Worm (Caenorhabditis elegans) whole organism, L3 larva: Measurements from ENCODE around the gene F23H11.7.

Experiments
- ZK546.5 ChIP-seq: sonication (generic microtip); optimal IDR thresholded peaks from 2 replicates; lab custom pipeline; 2017; ENCODE audit warnings: missing biosample characterization, missing genetic modification characterization
- ama-1 ChIP-seq: fragments of 150-350 bp; optimal IDR thresholded peaks from 2 replicates; lab custom pipeline; 2018
- ceh-16 ChIP-seq: sonication (generic microtip); optimal IDR thresholded peaks from 2 replicates; lab custom pipeline; 2017; ENCODE audit warnings: missing biosample characterization, missing genetic modification characterization
- ceh-28 ChIP-seq: fragments of 150-350 bp; optimal IDR thresholded peaks from 2 replicates; lab custom pipeline; 2014; ENCODE audit warnings: missing biosample characterization, missing genetic modification reagents, missing genetic modification characterization
- ceh-82 ChIP-seq: fragments of 150-350 bp; optimal IDR thresholded peaks from 2 replicates; lab custom pipeline; 2014; ENCODE audit warnings: missing biosample characterization, missing genetic modification characterization
- daf-12 ChIP-seq: fragments of 150-350 bp; optimal IDR thresholded peaks from 2 replicates; lab custom pipeline; 2014; ENCODE audit warnings: missing biosample characterization, missing genetic modification reagents, missing genetic modification characterization
- egl-5 ChIP-seq: fragments of 150-350 bp; optimal IDR thresholded peaks from 2 replicates; lab custom pipeline; 2017; ENCODE audit warnings: missing biosample characterization, missing genetic modification reagents, missing genetic modification characterization, inconsistent platforms
- elt-2 ChIP-seq: sonication (generic microtip); optimal IDR thresholded peaks from 2 replicates; lab custom pipeline; 2016; ENCODE audit warnings: missing genetic modification reagents, mild to moderate bottlenecking, missing genetic modification characterization, missing compliant biosample characterization
- elt-3 ChIP-seq, 3 experiments: fragments of 150-350 bp in 1 of 3; sonication (generic microtip) in 2 of 3; optimal IDR thresholded peaks; 2 replicates in 2 of 3; 4 replicates in 1 of 3; lab custom pipeline; 2014 to 2017; ENCODE audit warnings: missing biosample characterization in 3 of 3, missing genetic modification characterization in 3 of 3
- fkh-10 ChIP-seq: sonication (generic microtip); optimal IDR thresholded peaks from 2 replicates; lab custom pipeline; 2017; ENCODE audit warnings: missing biosample characterization, missing genetic modification reagents, missing genetic modification characterization
- hmg-11 ChIP-seq: sonication (generic microtip); optimal IDR thresholded peaks from 2 replicates; lab custom pipeline; 2016; ENCODE audit warnings: missing genetic modification characterization, missing compliant biosample characterization
- jun-1 ChIP-seq: fragments of 150-350 bp; optimal IDR thresholded peaks from 2 replicates; lab custom pipeline; 2014; ENCODE audit warnings: missing biosample characterization, missing genetic modification reagents, missing genetic modification characterization
- lin-15B ChIP-seq: fragments of 150-350 bp; optimal IDR thresholded peaks from 2 replicates; lab custom pipeline; 2014; ENCODE audit warnings: missing biosample characterization, missing genetic modification characterization
- lin-39 ChIP-seq: fragments of 150-350 bp; optimal IDR thresholded peaks from 2 replicates; lab custom pipeline; 2018; ENCODE audit warnings: missing biosample characterization, missing genetic modification reagents, missing genetic modification characterization
- lsy-12 ChIP-seq: sonication (generic microtip); optimal IDR thresholded peaks from 2 replicates; lab custom pipeline; 2016; ENCODE audit warnings: mild to moderate bottlenecking, missing genetic modification characterization, missing compliant biosample characterization
- mdl-1 ChIP-seq: fragments of 150-350 bp; optimal IDR thresholded peaks from 2 replicates; lab custom pipeline; 2014; ENCODE audit warnings: missing biosample characterization, missing genetic modification characterization
- mml-1 ChIP-seq: fragments of 150-350 bp; sonication (generic microtip); optimal IDR thresholded peaks from 3 replicates; lab custom pipeline; 2014; ENCODE audit warnings: missing biosample characterization, missing genetic modification characterization
- nfya-1 ChIP-seq: sonication (generic microtip); optimal IDR thresholded peaks from 2 replicates; lab custom pipeline; 2017; ENCODE audit warnings: missing genetic modification characterization, mild to moderate bottlenecking, missing compliant biosample characterization, antibody characterized with exemption, moderate library complexity; ENCODE audit not compliant: insufficient read depth
- nhr-12 ChIP-seq: fragments of 150-350 bp; optimal IDR thresholded peaks from 2 replicates; lab custom pipeline; 2014; ENCODE audit warnings: missing biosample characterization, missing genetic modification characterization
- nhr-23 ChIP-seq: fragments of 150-350 bp; optimal IDR thresholded peaks from 2 replicates; lab custom pipeline; 2014; ENCODE audit warnings: missing biosample characterization, missing genetic modification reagents, missing genetic modification characterization
- nhr-25 ChIP-seq: sonication (generic microtip); optimal IDR thresholded peaks from 2 replicates; lab custom pipeline; 2017; ENCODE audit warnings: missing biosample characterization, missing genetic modification characterization
- nhr-28 ChIP-seq: fragments of 150-350 bp; optimal IDR thresholded peaks from 2 replicates; lab custom pipeline; 2014; ENCODE audit warnings: missing biosample characterization, missing genetic modification characterization
- nhr-43 ChIP-seq: sonication (generic microtip); optimal IDR thresholded peaks from 2 replicates; lab custom pipeline; 2016; ENCODE audit warnings: mild to moderate bottlenecking, missing genetic modification characterization, missing compliant biosample characterization; ENCODE audit not compliant: poor library complexity, severe bottlenecking
- nhr-67 ChIP-seq: fragments of 150-350 bp; optimal IDR thresholded peaks from 2 replicates; lab custom pipeline; 2014; ENCODE audit warnings: missing biosample characterization, missing genetic modification characterization
- nhr-76 ChIP-seq: fragments of 150-350 bp; sonication (generic microtip); optimal IDR thresholded peaks from 5 replicates; lab custom pipeline; 2014; ENCODE audit warnings: missing biosample characterization, missing genetic modification characterization
- pha-4 ChIP-seq: fragments of 150-350 bp; optimal IDR thresholded peaks from 2 replicates; lab custom pipeline; 2014; ENCODE audit warnings: missing biosample characterization, missing genetic modification reagents, missing genetic modification characterization
- pqm-1 ChIP-seq: fragments of 150-350 bp; optimal IDR thresholded peaks from 2 replicates; lab custom pipeline; 2017; ENCODE audit warnings: missing biosample characterization, missing genetic modification characterization, inconsistent platforms
- skn-1 ChIP-seq: fragments of 150-350 bp; optimal IDR thresholded peaks from 2 replicates; lab custom pipeline; 2014; ENCODE audit warnings: missing biosample characterization, missing genetic modification characterization
- tbx-2 ChIP-seq: sonication (generic microtip); optimal IDR thresholded peaks from 2 replicates; lab custom pipeline; 2016; ENCODE audit warnings: mild to moderate bottlenecking, missing genetic modification characterization, missing compliant biosample characterization
- ztf-11 ChIP-seq: fragments of 150-350 bp; optimal IDR thresholded peaks from 2 replicates; lab custom pipeline; 2014; ENCODE audit warnings: missing biosample characterization, missing genetic modification characterization
- ztf-4 ChIP-seq: fragments of 150-350 bp; optimal IDR thresholded peaks from 2 replicates; lab custom pipeline; 2014; ENCODE audit warnings: missing biosample characterization, missing genetic modification characterization

The F23H11.7 gene

DNA sequence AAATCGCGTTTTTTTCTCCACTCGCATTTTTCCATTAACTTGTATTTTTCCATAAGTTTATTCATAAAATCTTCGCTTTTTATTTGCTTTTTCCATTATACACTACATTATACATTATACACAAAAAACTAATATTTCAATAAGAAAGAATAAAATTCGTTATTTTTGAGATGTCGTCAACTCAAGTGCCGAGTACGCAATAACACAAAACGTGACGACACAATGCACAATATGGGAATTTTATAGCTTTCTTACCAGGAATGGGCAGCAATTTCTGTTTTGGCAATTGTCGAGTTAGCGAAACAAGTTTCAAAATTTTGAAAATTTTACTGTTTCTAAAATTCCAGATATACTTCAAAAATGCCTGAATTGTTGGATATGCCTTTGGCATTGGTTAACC, 33.0 kb upstream of the F23H11.7 start, which contains the start of gene fbxa-10:
Gene fbxa-10 (plus strand): TSS at position 207 of the 400 bp plus-strand sequence.
- TF ChIP-seq tbx-2 (no peak), nhr-67 (no peak), fkh-10 (GFP tag; lab: Kevin White, UChicago) (no peak), egl-5 (tag; lab: Kevin White, UChicago) (peak; percentile 2), elt-3 (tag; optimal IDR thresholded peaks at IDR 0.05; lab: Kevin White, UChicago) (no peak), nhr-76 (no peak), elt-2 (tag; lab: Kevin White, UChicago) (no peak), nhr-12 (tag; lab: Kevin White, UChicago) (no peak), hmg-11 (tag; lab: Kevin White, UChicago) (peak; percentile 59), pha-4 (tag; lab: Kevin White, UChicago) (peak; percentile 30), nhr-43 (no peak), skn-1 (tag; lab: Kevin White, UChicago) (no peak)

DNA sequence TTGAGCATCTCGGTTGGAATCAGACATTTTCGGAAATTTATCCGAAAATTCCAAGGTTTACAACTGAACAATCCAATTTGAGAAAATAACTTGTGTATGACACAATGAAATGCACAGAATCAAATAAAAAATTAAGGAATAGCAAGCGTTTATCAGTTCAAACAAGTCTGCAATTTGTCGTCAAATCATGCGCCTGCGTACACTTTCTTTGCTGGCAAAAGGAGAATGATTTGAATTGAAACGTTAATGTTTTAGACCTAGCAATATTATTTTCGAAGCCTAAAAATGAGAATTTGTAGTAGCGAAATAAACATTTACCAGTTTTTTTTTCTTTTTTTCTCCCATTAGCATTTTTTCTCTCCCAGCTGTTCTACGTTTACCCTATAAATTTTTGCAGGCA, 31.2 kb upstream of the F23H11.7 start, which contains the start of the genes fbxa-67 and fbxa-11:
Gene fbxa-67 (minus strand): TSS at position 199 of the 400 bp plus-strand sequence.
Gene fbxa-11 (plus strand): TSS at position 398 of the 400 bp plus-strand sequence.
- TF ChIP-seq pha-4 (tag; lab: Kevin White, UChicago) (peak; percentile 50), elt-2 (tag; lab: Kevin White, UChicago) (peak; percentile 19), mml-1 (tag; lab: Kevin White, UChicago) (no peak), elt-3 (tag; optimal IDR thresholded peaks at IDR 0.05; lab: Kevin White, UChicago) (no peak), lin-15B (tag; lab: Kevin White, UChicago) (peak; percentile 0), jun-1 (tag; lab: Kevin White, UChicago) (peak; percentile 0), nfya-1 (peak; percentile 14)

- no peak for TF ChIP-seq nhr-28
- TF ChIP-seq pha-4 (tag; lab: Kevin White, UChicago) = peak; percentile 19
- no peak for TF ChIP-seq ztf-11 (tag; lab: Kevin White, UChicago)
- peak; percentile 15 for TF ChIP-seq pqm-1
- peak; percentile 79 for TF ChIP-seq elt-2 (tag; lab: Kevin White, UChicago)
These were observed 27.1 kb upstream of the F23H11.7 start, which contains the start of gene fbxa-60 for ce11 chrIII:946250-946725. Gene fbxa-60, minus strand, starts transcription at chrIII:946300.

DNA sequence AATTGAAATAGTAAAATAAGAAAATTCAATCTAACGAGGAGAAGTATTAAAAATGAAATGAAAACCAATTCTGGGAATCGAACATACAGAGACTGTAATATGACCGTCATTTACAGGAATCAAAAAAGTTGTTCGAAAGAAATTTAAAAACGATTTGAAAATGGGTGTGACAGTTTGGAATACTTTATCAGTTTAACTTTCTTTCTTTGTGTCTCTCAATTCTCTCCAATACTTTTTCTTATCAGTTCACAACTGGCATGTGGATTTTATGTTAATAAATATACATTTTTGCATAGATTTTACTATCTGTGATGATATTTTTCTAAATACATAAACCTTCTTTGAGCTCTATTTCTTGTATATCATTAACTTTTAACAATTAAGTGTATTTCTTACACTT, 25.1 kb upstream of the F23H11.7 start:
- peak; percentile 71 for TF ChIP-seq elt-2 (tag; lab: Kevin White, UChicago)

DNA sequence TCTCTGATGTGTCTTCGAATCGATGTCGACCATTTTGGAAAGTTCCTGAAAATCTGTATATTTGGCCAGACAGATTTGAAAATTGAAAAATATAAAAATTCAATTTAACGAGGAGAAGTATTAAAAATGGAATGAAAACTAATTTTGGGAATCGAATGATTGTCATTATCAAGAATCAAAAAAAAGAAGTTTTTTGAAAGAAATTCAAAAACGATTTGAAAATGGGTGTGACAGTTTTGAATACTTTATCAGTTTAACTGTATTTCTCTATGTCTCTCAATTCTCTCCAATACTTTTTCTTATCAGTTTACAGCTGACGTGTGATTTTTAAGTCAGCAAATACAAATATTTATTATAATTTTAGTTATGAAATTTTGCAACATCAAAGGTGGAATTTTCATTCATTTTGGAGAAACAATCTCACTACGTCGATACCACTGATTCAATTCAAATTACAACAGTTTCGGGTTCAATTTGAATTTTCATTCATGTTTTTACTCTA, 24.3 kb upstream of the F23H11.7 start, which contains the start of gene fbxa-59:
Gene fbxa-59 (minus strand): TSS at position 51 of the 502 bp plus-strand sequence.
- peak; percentile 44 for TF ChIP-seq pqm-1
- peak; percentile 86 for TF ChIP-seq elt-2 (tag; lab: Kevin White, UChicago)
- TF ChIP-seq pha-4 (tag; lab: Kevin White, UChicago) = peak; percentile 72
- TF ChIP-seq fkh-10 (GFP tag; lab: Kevin White, UChicago) = no peak
- TF ChIP-seq, all 47 proteins: peak for 3

DNA sequence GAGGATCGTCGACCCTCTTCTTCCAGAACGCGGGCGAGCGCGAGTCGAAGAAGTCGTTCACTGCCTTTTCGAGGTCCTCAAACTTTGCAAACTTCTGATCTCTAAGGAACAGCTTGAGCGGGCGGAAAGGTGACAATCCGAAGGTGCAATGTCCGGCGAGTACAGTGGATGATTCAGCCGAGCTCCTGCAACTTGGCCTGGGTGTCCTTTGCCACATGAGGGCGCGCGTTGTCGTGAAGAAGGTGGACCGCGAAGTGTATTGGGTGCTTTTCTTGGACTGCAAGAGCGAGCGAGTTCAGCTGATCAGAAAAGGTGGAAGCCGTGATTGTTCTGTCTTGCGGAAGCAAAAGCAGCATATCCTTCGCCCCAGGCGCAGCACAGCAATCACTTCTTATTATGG, 22.7 kb upstream of the F23H11.7 start:
- TF ChIP-seq nfya-1 = no peak
- no peak for TF ChIP-seq nhr-43
- no peak for TF ChIP-seq ceh-28 (tag; lab: Kevin White, UChicago)
- TF ChIP-seq nhr-25 (tag; lab: Kevin White, UChicago) = no peak
- no peak for TF ChIP-seq ceh-16 (tag; lab: Kevin White, UChicago)
- TF ChIP-seq daf-12 (tag; lab: Kevin White, UChicago) = no peak
- no peak for TF ChIP-seq lin-39
- TF ChIP-seq ZK546.5 = no peak
- no peak for TF ChIP-seq lsy-12 (tag; lab: Kevin White, UChicago)
- TF ChIP-seq ceh-82 (tag; lab: Kevin White, UChicago) = no peak
- no peak for TF ChIP-seq lin-15B (tag; lab: Kevin White, UChicago)
- no peak for TF ChIP-seq mml-1 (tag; lab: Kevin White, UChicago)
- no peak for TF ChIP-seq hmg-11 (tag; lab: Kevin White, UChicago)
- no peak for TF ChIP-seq elt-3 (tag; optimal IDR thresholded peaks at IDR 0.05; lab: Kevin White, UChicago)
- TF ChIP-seq nhr-23 (tag; lab: Kevin White, UChicago) = no peak
- no peak for TF ChIP-seq tbx-2
- TF ChIP-seq ztf-4 (tag; lab: Kevin White, UChicago) = no peak
- no peak for TF ChIP-seq mdl-1 (tag; lab: Kevin White, UChicago)
- no peak for TF ChIP-seq skn-1 (tag; lab: Kevin White, UChicago)
- no peak for TF ChIP-seq ama-1 (lab: Kevin White, UChicago)
- TF ChIP-seq, all 47 proteins: peak for 0
